Worm (Caenorhabditis elegans): ENCODE data around the gene spot-1.

Gene spot-1

DNA sequence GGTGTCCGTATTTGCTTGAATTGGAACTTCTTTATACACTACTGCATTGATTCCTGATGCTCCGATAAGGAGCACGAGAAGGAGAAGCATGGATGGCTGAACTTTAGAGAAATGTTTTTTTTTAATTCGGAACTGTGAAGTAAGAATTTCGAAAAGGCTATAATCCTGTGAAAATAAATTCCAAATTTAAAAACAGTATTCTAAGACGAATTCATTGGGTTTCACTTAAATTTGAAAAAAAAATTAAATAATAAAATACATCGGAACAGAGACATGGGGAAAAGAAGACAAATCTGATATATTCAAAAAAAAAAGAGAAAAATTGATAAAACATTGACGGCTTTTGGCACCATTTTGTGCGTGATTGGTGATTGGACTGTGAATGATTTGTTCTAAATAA lies 8.7 kb upstream of the spot-1 start, which contains the start of gene pho-5:
Gene pho-5, minus strand, starts transcription at position 101 of the 400 bp plus-strand sequence.
- TF ChIP-seq sma-9 (GFP tag; optimal IDR thresholded peaks at IDR 0.05) (no peak), sma-9 (tag; optimal IDR thresholded peaks at IDR 0.05) (no peak), mbf-1 (tag; optimal IDR thresholded peaks at IDR 0.05) (no peak), lin-11 (tag; optimal IDR thresholded peaks at IDR 0.05) (no peak)

DNA sequence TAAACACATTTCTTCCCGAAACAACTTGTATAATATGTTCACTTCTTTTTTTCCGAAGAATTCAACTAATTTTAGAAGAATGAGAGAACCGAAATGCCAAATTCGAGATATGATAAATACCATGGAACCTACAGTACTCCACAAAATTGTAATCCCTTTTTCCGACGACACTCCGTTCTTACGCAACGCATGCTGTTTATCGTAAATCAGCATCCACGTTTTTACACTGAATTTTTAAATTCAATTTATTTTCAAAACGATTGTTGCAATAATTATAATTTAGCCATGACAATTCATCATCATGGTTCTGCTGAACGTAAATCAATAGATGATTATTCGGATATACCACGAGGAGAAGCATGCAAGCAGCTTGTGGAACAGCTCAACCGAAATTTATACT lies 4.1 kb upstream of the spot-1 start, which contains the start of gene B0361.3:
Gene B0361.3, plus strand, starts transcription at position 284 of the 400 bp plus-strand sequence.
- TF ChIP-seq ama-1 (optimal IDR thresholded peaks at IDR 0.05) (no peak), nhr-6 (tag; optimal IDR thresholded peaks at IDR 0.05) (no peak), nhr-237 (tag; optimal IDR thresholded peaks at IDR 0.05) (no peak), dmd-4 (tag; optimal IDR thresholded peaks at IDR 0.05) (no peak), sma-3 (GFP tag; optimal IDR thresholded peaks at IDR 0.05) (no peak), sma-9 (GFP tag; optimal IDR thresholded peaks at IDR 0.05) (no peak), sma-9 (tag; optimal IDR thresholded peaks at IDR 0.05) (no peak), unc-55 (GFP tag; optimal IDR thresholded peaks at IDR 0.05) (peak; percentile 4), crh-2 (tag; optimal IDR thresholded peaks at IDR 0.05) (peak; percentile 51), mab-5 (tag; optimal IDR thresholded peaks at IDR 0.05) (no peak), ZK546.5 (tag; optimal IDR thresholded peaks at IDR 0.05) (no peak), lsy-2 (tag; optimal IDR thresholded peaks at IDR 0.05) (peak in 1 of 2 experiments; percentile 68)

- TF ChIP-seq fos-1 (tag; optimal IDR thresholded peaks at IDR 0.05) = peak; percentile 43
- TF ChIP-seq sma-3 (GFP tag; optimal IDR thresholded peaks at IDR 0.05) = peak; percentile 34
- TF ChIP-seq alr-1 (tag; optimal IDR thresholded peaks at IDR 0.05) = no peak
- no peak for TF ChIP-seq ZK546.5 (tag; optimal IDR thresholded peaks at IDR 0.05)
- peak; percentile 67 to 69 for TF ChIP-seq lsy-2 (tag; optimal IDR thresholded peaks at IDR 0.05)
- peak; percentile 35 for TF ChIP-seq nhr-77 (tag; optimal IDR thresholded peaks at IDR 0.05)
- TF ChIP-seq lin-11 (tag; optimal IDR thresholded peaks at IDR 0.05) = peak; percentile 43
- TF ChIP-seq unc-55 (GFP tag; optimal IDR thresholded peaks at IDR 0.05) = peak; percentile 39
- no peak for TF ChIP-seq nhr-237 (tag; optimal IDR thresholded peaks at IDR 0.05)
- TF ChIP-seq unc-39 (tag; optimal IDR thresholded peaks at IDR 0.05) = no peak
- TF ChIP-seq crh-2 (tag; optimal IDR thresholded peaks at IDR 0.05) = peak; percentile 76
- TF ChIP-seq C34F6.9 (tag; optimal IDR thresholded peaks at IDR 0.05) = peak; percentile 39
- TF ChIP-seq sma-9 (GFP tag; optimal IDR thresholded peaks at IDR 0.05) = peak; percentile 75
- no peak for TF ChIP-seq sma-9 (tag; optimal IDR thresholded peaks at IDR 0.05)
- TF ChIP-seq gmeb-1 (tag; optimal IDR thresholded peaks at IDR 0.05) = peak; percentile 88
- TF ChIP-seq nhr-129 (tag; optimal IDR thresholded peaks at IDR 0.05) = peak; percentile 83
- peak; percentile 44 for TF ChIP-seq dmd-4 (tag; optimal IDR thresholded peaks at IDR 0.05)
- TF ChIP-seq lin-39 (tag; optimal IDR thresholded peaks at IDR 0.05) = no peak
- peak; percentile 99 for TF ChIP-seq snpc-4 (tag; optimal IDR thresholded peaks at IDR 0.05)
- TF ChIP-seq nhr-6 (tag; optimal IDR thresholded peaks at IDR 0.05) = peak; percentile 16
- TF ChIP-seq nhr-21 (tag; optimal IDR thresholded peaks at IDR 0.05) = peak; percentile 35
These were observed 1.4 kb upstream of the spot-1 start for ce11 chrIII:7278491-7278890.

DNA sequence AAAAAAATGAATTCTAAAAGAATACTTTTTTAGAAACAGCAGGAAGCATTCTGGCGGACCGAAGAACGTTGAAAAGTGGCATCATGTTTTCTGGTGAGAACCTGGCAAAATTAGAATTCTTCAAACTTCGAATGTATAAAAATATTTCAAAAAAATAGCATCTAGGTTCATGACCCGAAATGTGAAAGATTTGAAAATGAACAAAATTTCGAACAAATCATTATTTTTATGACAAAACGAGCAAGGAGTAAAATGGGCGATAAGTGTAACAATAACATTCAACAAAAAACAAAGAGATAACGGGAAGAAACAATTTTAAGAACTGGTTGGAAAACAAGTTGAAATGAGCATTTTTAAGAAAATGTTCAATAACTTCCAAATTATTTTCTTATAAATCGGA lies 1.8 kb downstream of the spot-1 start, which contains the start of gene psd-1:
Gene psd-1, minus strand, starts transcription at position 101 of the 400 bp plus-strand sequence.
- no peak for TF ChIP-seq alr-1 (tag; optimal IDR thresholded peaks at IDR 0.05)
- no peak for TF ChIP-seq ZK546.5 (tag; optimal IDR thresholded peaks at IDR 0.05)
- no peak for TF ChIP-seq nhr-11 (tag; optimal IDR thresholded peaks at IDR 0.05)
- TF ChIP-seq C34F6.9 (tag; optimal IDR thresholded peaks at IDR 0.05) = no peak

DNA sequence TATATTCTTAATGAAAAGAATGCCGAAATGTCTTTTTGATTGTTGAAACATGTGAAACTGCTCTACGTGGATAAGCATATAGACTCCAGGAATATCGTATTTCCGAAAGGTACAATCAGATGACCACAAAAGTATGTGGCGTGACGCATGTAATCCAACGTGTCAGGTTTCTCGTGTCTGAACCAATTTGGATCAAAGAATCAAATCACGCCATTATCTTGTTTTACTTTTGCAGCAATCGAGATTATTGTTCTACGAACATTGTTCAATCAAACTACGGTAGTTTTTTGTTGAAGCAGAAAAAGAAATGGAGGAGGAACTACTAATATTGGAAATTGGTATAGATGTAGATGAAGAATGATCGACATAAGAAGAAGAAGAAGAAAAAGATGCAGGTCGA lies 3.4 kb downstream of the spot-1 start:
- TF ChIP-seq nhr-129 (tag; optimal IDR thresholded peaks at IDR 0.05) = peak; percentile 19
- TF ChIP-seq sma-9 (GFP tag; optimal IDR thresholded peaks at IDR 0.05) = peak; percentile 72
- TF ChIP-seq sma-9 (tag; optimal IDR thresholded peaks at IDR 0.05) = no peak
- TF ChIP-seq lin-11 (tag; optimal IDR thresholded peaks at IDR 0.05) = no peak
- TF ChIP-seq nhr-21 (tag; optimal IDR thresholded peaks at IDR 0.05) = peak; percentile 68
- no peak for TF ChIP-seq elt-1 (tag; optimal IDR thresholded peaks at IDR 0.05)
- peak in 1 of 2 experiments; percentile 19 for TF ChIP-seq lsy-2 (tag; optimal IDR thresholded peaks at IDR 0.05)

- TF ChIP-seq egl-27 (tag; optimal IDR thresholded peaks at IDR 0.05) (peak; percentile 64), ztf-4 (tag; optimal IDR thresholded peaks at IDR 0.05) (no peak), mdl-1 (tag; optimal IDR thresholded peaks at IDR 0.05) (peak in 1 of 2 experiments; percentile 32), nhr-21 (tag; optimal IDR thresholded peaks at IDR 0.05) (peak; percentile 92), nhr-237 (tag; optimal IDR thresholded peaks at IDR 0.05) (no peak), lin-11 (tag; optimal IDR thresholded peaks at IDR 0.05) (no peak), nhr-12 (tag; optimal IDR thresholded peaks at IDR 0.05) (no peak), nhr-10 (tag; optimal IDR thresholded peaks at IDR 0.05) (no peak), dmd-4 (tag; optimal IDR thresholded peaks at IDR 0.05) (no peak), nhr-6 (tag; optimal IDR thresholded peaks at IDR 0.05) (no peak), sma-9 (GFP tag; optimal IDR thresholded peaks at IDR 0.05) (peak; percentile 86), sma-9 (tag; optimal IDR thresholded peaks at IDR 0.05) (no peak), elt-3 (tag; optimal IDR thresholded peaks at IDR 0.05) (no peak), crh-2 (tag; optimal IDR thresholded peaks at IDR 0.05) (peak; percentile 55), ceh-82 (tag; optimal IDR thresholded peaks at IDR 0.05) (no peak), sma-3 (GFP tag; optimal IDR thresholded peaks at IDR 0.05) (peak; percentile 82), zag-1 (tag; optimal IDR thresholded peaks at IDR 0.05) (no peak), F13H6.1 (tag; optimal IDR thresholded peaks at IDR 0.05) (no peak), lin-39 (tag; optimal IDR thresholded peaks at IDR 0.05) (no peak), peb-1 (tag; optimal IDR thresholded peaks at IDR 0.05) (no peak), nhr-129 (tag; optimal IDR thresholded peaks at IDR 0.05) (peak; percentile 89), ama-1 (optimal IDR thresholded peaks at IDR 0.05) (peak; percentile 13), Y55F3AM.14 (GFP tag; optimal IDR thresholded peaks at IDR 0.05) (no peak), unc-62 (GFP tag; optimal IDR thresholded peaks at IDR 0.05) (no peak), aly-2 (tag; optimal IDR thresholded peaks at IDR 0.05) (no peak), mbf-1 (tag; optimal IDR thresholded peaks at IDR 0.05) (no peak), skn-1 (tag; optimal IDR thresholded peaks at IDR 0.05) (no peak)
These were observed 4.2 kb downstream of the spot-1 start for ce11 chrIII:7272828-7273227.
